Worm (Caenorhabditis elegans) whole organism, L2 larva: Measurements from ENCODE around the gene R10E8.3.

Experiments
- ZK546.5 ChIP-seq: sonication (generic microtip); optimal IDR thresholded peaks from 2 replicates; lab custom pipeline; 2017; ENCODE audit warnings: missing biosample characterization, missing genetic modification characterization
- blmp-1 ChIP-seq: sonication (generic microtip); optimal IDR thresholded peaks from 2 replicates; lab custom pipeline; 2017; ENCODE audit warnings: missing genetic modification characterization, mild to moderate bottlenecking, missing compliant biosample characterization, antibody characterized with exemption, moderate library complexity; ENCODE audit not compliant: insufficient read depth
- elt-1 ChIP-seq: fragments of 150-350 bp; optimal IDR thresholded peaks from 2 replicates; lab custom pipeline; 2014; ENCODE audit warnings: missing biosample characterization, missing genetic modification characterization
- lsy-2 ChIP-seq, 2 experiments: fragments of 150-350 bp in 1 of 2; sonication (generic microtip) in 1 of 2; optimal IDR thresholded peaks; 2 replicates each; lab custom pipeline; 2014 to 2017; ENCODE audit warnings: missing biosample characterization in 2 of 2, missing genetic modification characterization in 2 of 2
- nhr-11 ChIP-seq: fragments of 150-350 bp; optimal IDR thresholded peaks from 2 replicates; lab custom pipeline; 2014; ENCODE audit warnings: missing biosample characterization, missing genetic modification characterization
- nhr-12 ChIP-seq: fragments of 150-350 bp; optimal IDR thresholded peaks from 2 replicates; lab custom pipeline; 2014; ENCODE audit warnings: missing biosample characterization, missing genetic modification characterization
- nhr-23 ChIP-seq: fragments of 150-350 bp; optimal IDR thresholded peaks from 2 replicates; lab custom pipeline; 2014; ENCODE audit warnings: missing biosample characterization, missing genetic modification reagents, missing genetic modification characterization
- nhr-237 ChIP-seq: fragments of 150-350 bp; optimal IDR thresholded peaks from 2 replicates; lab custom pipeline; 2014; ENCODE audit warnings: missing biosample characterization, missing genetic modification characterization
- nhr-77 ChIP-seq: fragments of 150-350 bp; optimal IDR thresholded peaks from 2 replicates; lab custom pipeline; 2014; ENCODE audit warnings: missing biosample characterization, missing genetic modification characterization
- sma-9 ChIP-seq, 2 experiments: fragments of 150-350 bp in 1 of 2; sonication (generic microtip) in 1 of 2; optimal IDR thresholded peaks; 2 replicates each; lab custom pipeline; 2014 to 2016; ENCODE audit warnings: missing genetic modification characterization in 2 of 2, mild to moderate bottlenecking in 1 of 2, missing biosample characterization in 1 of 2, missing compliant biosample characterization in 1 of 2, missing genetic modification reagents in 1 of 2, moderate library complexity in 1 of 2
- snpc-4 ChIP-seq: fragments of 150-350 bp; optimal IDR thresholded peaks from 2 replicates; lab custom pipeline; 2014; ENCODE audit warnings: missing biosample characterization, missing genetic modification characterization
- unc-62 ChIP-seq: fragments of 150-350 bp; optimal IDR thresholded peaks from 2 replicates; lab custom pipeline; 2014; ENCODE audit warnings: missing biosample characterization, missing genetic modification reagents, missing genetic modification characterization
- zag-1 ChIP-seq: fragments of 150-350 bp; optimal IDR thresholded peaks from 2 replicates; lab custom pipeline; 2014; ENCODE audit warnings: missing biosample characterization, missing genetic modification characterization
- ztf-11 ChIP-seq: sonication (generic microtip); optimal IDR thresholded peaks from 2 replicates; lab custom pipeline; 2017; ENCODE audit warnings: missing biosample characterization, missing genetic modification characterization

- TF ChIP-seq ZK546.5 (tag; lab: Kevin White, UChicago) (no peak), unc-62 (no peak), ztf-11 (tag; lab: Kevin White, UChicago) (no peak), elt-1 (tag; lab: Kevin White, UChicago) (no peak), lsy-2 (tag; optimal IDR thresholded peaks at IDR 0.05; lab: Kevin White, UChicago) (no peak), nhr-11 (tag; lab: Kevin White, UChicago) (no peak), snpc-4 (tag; lab: Kevin White, UChicago) (no peak), nhr-23 (tag; lab: Kevin White, UChicago) (no peak), nhr-77 (tag; lab: Kevin White, UChicago) (no peak), nhr-12 (no peak), blmp-1 (no peak), zag-1 (tag; lab: Kevin White, UChicago) (no peak), nhr-237 (no peak), sma-9 (GFP tag; optimal IDR thresholded peaks at IDR 0.05; lab: Kevin White, UChicago) (no peak), sma-9 (tag; optimal IDR thresholded peaks at IDR 0.05; lab: Kevin White, UChicago) (no peak)
These were observed 45.4 kb downstream of the R10E8.3 start, which contains the start of gene clec-42 for ce11 chrV:18191128-18191527.
